Fruit fly (Drosophila melanogaster): ENCODE measurements around the gene CG46312.

- TF ChIP-seq Myc (optimal IDR thresholded peaks at IDR 0.05) (no peak), Abd-B (GFP tag; optimal IDR thresholded peaks at IDR 0.05) (no peak), rgr (GFP tag; optimal IDR thresholded peaks at IDR 0.05) (no peak), h (GFP tag; optimal IDR thresholded peaks at IDR 0.05) (no peak), HLH106 (tag; optimal IDR thresholded peaks at IDR 0.05) (no peak), ey (GFP tag; optimal IDR thresholded peaks at IDR 0.05) (no peak), dsf (GFP tag; optimal IDR thresholded peaks at IDR 0.05; ENCODE audit: borderline replicate concordance) (no peak), CG9705 (GFP tag; optimal IDR thresholded peaks at IDR 0.05) (no peak), lola (GFP tag; optimal IDR thresholded peaks at IDR 0.05) (no peak), pan (optimal IDR thresholded peaks at IDR 0.05) (no peak), br (GFP tag; optimal IDR thresholded peaks at IDR 0.05) (no peak), usp (GFP tag; optimal IDR thresholded peaks at IDR 0.05) (no peak), tai (GFP tag; optimal IDR thresholded peaks at IDR 0.05) (no peak)
Observed at dm6 chrX:15950056-15950455, 41.7 kb downstream of the CG46312 start.
